Worm (Caenorhabditis elegans): ENCODE measurements around the gene C10A4.7.
A peak's percentile ranks its signal among the peaks of the same experiment; 100 is the strongest.

The C10A4.7 gene

DNA sequence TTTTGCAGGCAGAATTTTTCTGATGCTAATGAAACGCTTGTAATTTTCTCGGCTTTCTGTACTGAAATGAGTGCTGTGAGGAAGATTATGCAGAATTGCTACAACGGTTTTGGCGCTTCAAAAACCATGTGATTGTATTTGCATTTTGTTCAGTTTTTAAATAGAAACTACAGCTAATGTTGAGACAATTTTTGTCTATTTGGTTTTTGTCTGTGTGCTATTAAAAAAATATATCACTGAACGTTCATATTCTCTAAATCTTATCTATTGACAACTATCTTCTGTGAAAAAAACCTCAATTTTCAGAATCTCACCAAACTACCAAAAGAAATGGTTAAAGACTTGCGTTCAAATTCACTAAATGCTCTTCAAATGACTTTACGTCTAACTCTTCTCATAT lies 25.1 kb downstream of the C10A4.7 start, which contains the start of gene C10A4.6:
TSS of gene C10A4.6 (plus strand) at position 301 of the 400 bp plus-strand sequence.
- TF ChIP-seq nhr-80 (tag; optimal IDR thresholded peaks at IDR 0.05) (no peak), B0336.3 (GFP tag; IDR thresholded peaks at IDR 0.05) (no peak), ceh-91 (GFP tag; IDR thresholded peaks at IDR 0.05) (no peak), Y53G8AR.9 (GFP tag; conservative IDR thresholded peaks at IDR 0.05) (no peak), bed-2 (GFP tag; IDR thresholded peaks at IDR 0.05) (no peak), zfh-2 (GFP tag; conservative IDR thresholded peaks at IDR 0.05) (no peak), lin-40 (tag; optimal IDR thresholded peaks at IDR 0.05) (no peak), tbx-9 (tag; optimal IDR thresholded peaks at IDR 0.05; ENCODE audit: borderline replicate concordance) (no peak), ZK185.1 (tag; optimal IDR thresholded peaks at IDR 0.05; ENCODE audit: poor library complexity, severe bottlenecking) (no peak)

DNA sequence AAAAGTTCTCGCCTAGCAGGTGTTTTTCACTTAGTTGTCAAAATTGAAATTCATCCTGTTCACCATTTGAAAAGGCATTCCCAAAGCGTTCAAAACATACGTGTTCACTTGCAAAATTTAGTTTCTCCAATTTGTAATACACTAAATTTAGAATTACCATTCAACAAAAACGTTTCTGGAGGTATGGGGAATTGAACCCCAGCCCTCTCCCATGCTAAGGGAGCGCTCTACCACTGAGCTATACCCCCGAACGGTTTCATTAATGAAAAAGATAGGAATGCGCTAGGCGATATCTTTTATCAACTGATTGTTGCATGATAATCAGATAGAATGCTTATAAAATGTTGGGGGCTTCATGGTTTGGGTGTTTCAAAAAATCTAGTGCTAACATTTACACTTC lies 36.7 kb downstream of the C10A4.7 start:
- TF ChIP-seq dpl-1 (GFP tag; optimal IDR thresholded peaks at IDR 0.05) = no peak
- no peak for TF ChIP-seq akir-1 (GFP tag; optimal IDR thresholded peaks at IDR 0.05)
- peak; percentile 31 for TF ChIP-seq snpc-3.4 (tag; optimal IDR thresholded peaks at IDR 0.05)
- TF ChIP-seq madf-3 (GFP tag; IDR thresholded peaks at IDR 0.05) = 0 out of 2 replicates have a peak, but pooled peaks have one; percentile 44
- no peak for TF ChIP-seq lir-1 (GFP tag; conservative IDR thresholded peaks at IDR 0.05)
- TF ChIP-seq ccch-3 (GFP tag; optimal IDR thresholded peaks at IDR 0.05) = no peak
- no peak for TF ChIP-seq ztf-3 (GFP tag; optimal IDR thresholded peaks at IDR 0.05)
- no peak for TF ChIP-seq attf-5 (GFP tag; optimal IDR thresholded peaks at IDR 0.05)
- no peak for TF ChIP-seq rcor-1 (GFP tag; IDR thresholded peaks at IDR 0.05)
- TF ChIP-seq nfya-2 (GFP tag; IDR thresholded peaks at IDR 0.05) = no peak
- TF ChIP-seq attf-6 (GFP tag; IDR thresholded peaks at IDR 0.05) = no peak
- TF ChIP-seq pha-4 (tag; optimal IDR thresholded peaks at IDR 0.05) = no peak
- no peak for TF ChIP-seq zim-3 (tag; optimal IDR thresholded peaks at IDR 0.05)
- no peak for TF ChIP-seq B0019.2 (GFP tag; conservative IDR thresholded peaks at IDR 0.05)
- no peak for TF ChIP-seq C06A6.2 (GFP tag; conservative IDR thresholded peaks at IDR 0.05)
- TF ChIP-seq ztf-25 (GFP tag; IDR thresholded peaks at IDR 0.05) = no peak
- TF ChIP-seq snpc-1.3 (tag; optimal IDR thresholded peaks at IDR 0.05; ENCODE audit: insufficient read depth) = peak; percentile 70
- TF ChIP-seq F57A8.1 (GFP tag; optimal IDR thresholded peaks at IDR 0.05) = no peak
- no peak for TF ChIP-seq T07F8.4 (tag; optimal IDR thresholded peaks at IDR 0.05)
- no peak for TF ChIP-seq Y56A3A.18 (GFP tag; IDR thresholded peaks at IDR 0.05)
- no peak for TF ChIP-seq F49E8.2 (tag; optimal IDR thresholded peaks at IDR 0.05; ENCODE audit: insufficient read depth)
- no peak for TF ChIP-seq Y53F4B.3 (GFP tag; IDR thresholded peaks at IDR 0.05)
- TF ChIP-seq nhr-80 (tag; optimal IDR thresholded peaks at IDR 0.05) = no peak
- TF ChIP-seq C17E4.6 (GFP tag; IDR thresholded peaks at IDR 0.05) = no peak
- TF ChIP-seq nfyb-1 (GFP tag; IDR thresholded peaks at IDR 0.05) = peak; percentile 55; the same call in 1 of the 2 replicates
- TF ChIP-seq Y95B8A.8 (GFP tag; IDR thresholded peaks at IDR 0.05) = no peak
- TF ChIP-seq aptf-2 (GFP tag; conservative IDR thresholded peaks at IDR 0.05) = no peak
- no peak for TF ChIP-seq nfya-1 (tag; optimal IDR thresholded peaks at IDR 0.05; ENCODE audit: borderline replicate concordance, insufficient read depth)
- TF ChIP-seq nhr-179 (tag; optimal IDR thresholded peaks at IDR 0.05) = no peak
- no peak for TF ChIP-seq ztf-18 (tag; optimal IDR thresholded peaks at IDR 0.05)
- TF ChIP-seq ztf-6 (GFP tag; IDR thresholded peaks at IDR 0.05) = no peak
- no peak for TF ChIP-seq attf-3 (GFP tag; conservative IDR thresholded peaks at IDR 0.05)
- no peak for TF ChIP-seq lin-40 (tag; optimal IDR thresholded peaks at IDR 0.05)
- TF ChIP-seq F22D6.2 (tag; optimal IDR thresholded peaks at IDR 0.05) = no peak
- no peak for TF ChIP-seq F57C9.4 (tag; optimal IDR thresholded peaks at IDR 0.05)
- peak; percentile 87 for TF ChIP-seq tbp1 (GFP tag; optimal IDR thresholded peaks at IDR 0.05)
- TF ChIP-seq cebp-2 (GFP tag; IDR thresholded peaks at IDR 0.05) = no peak
- TF ChIP-seq ztf-28 (GFP tag; IDR thresholded peaks at IDR 0.05) = no peak
- TF ChIP-seq lin-26 (GFP tag; IDR thresholded peaks at IDR 0.05) = no peak; the same call in 1 of the 2 replicates
- peak; percentile 32 for TF ChIP-seq ZK185.1 (tag; optimal IDR thresholded peaks at IDR 0.05; ENCODE audit: poor library complexity, severe bottlenecking)
- TF ChIP-seq F52B5.7 (tag; optimal IDR thresholded peaks at IDR 0.05) = no peak
